Fruit fly (Drosophila melanogaster) whole organism: ENCODE results near the gene CG7208.

ENCODE experiments used
- CG8478 ChIP-seq: fragments of >200 bp; optimal IDR thresholded peaks from 2 replicates; lab custom pipeline; 2018; ENCODE audit warnings: inconsistent platforms
- Dll ChIP-seq: fragments of >200 bp; optimal IDR thresholded peaks from 2 replicates; lab custom pipeline; 2017

DNA sequence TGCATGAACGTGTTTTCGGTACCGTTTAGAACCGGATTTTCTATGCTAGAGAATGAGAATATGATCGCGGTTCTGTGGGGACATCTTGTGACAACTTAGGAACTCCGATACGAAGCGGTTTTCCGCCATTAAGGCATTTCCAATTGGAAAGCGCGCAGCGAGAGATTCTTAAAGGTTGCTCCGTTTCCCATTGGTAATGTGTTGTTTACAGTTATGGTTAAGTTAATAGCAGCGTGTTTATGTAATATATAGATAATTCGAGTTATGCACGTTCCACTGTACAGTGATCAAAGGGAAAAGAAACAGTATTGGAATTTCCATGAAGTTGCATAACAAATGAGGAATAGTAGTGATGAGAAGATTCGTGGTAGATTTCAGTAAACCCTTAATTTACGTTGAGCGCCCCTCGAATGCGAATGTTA lies 16.6 kb downstream of the CG7208 start:
- no peak for TF ChIP-seq Dll
- no peak for TF ChIP-seq CG8478 (lab: Kevin White, UChicago)
